In genomic region chr3L:3785688-3786087, dm6 we compare ENCODE assay signal across 4 fruit fly cellular contexts.
A peak's percentile ranks its signal among the peaks of the same experiment; 100 is the strongest.
TF ChIP-seq lines count a peak whose summit lies in the region.

No protein-coding gene starts in this region.

- no peak for TF ChIP-seq CTCF in whole organism, embryonic (GFP tag; optimal IDR thresholded peaks at IDR 0.05; lab: Kevin White, UChicago)

TF ChIP-seq in whole organism, embryonic, 481 proteins besides CTCF, POLR2A, EP300 and RAD21 (continues in another document):
- TF ChIP-seq Hr51 (GFP tag; optimal IDR thresholded peaks at IDR 0.05; lab: Kevin White, UChicago) (peak in 1 of 2 experiments; percentile 19), CG12391 (tag; optimal IDR thresholded peaks at IDR 0.05; lab: Kevin White, UChicago) (peak; percentile 18), CG4820 (GFP tag; optimal IDR thresholded peaks at IDR 0.05; lab: Kevin White, UChicago) (no peak), Gsc (GFP tag; IDR thresholded peaks at IDR 0.05; lab: Robert Waterston, UW) (no peak), Usf (GFP tag; optimal IDR thresholded peaks at IDR 0.05; lab: Kevin White, UChicago) (no peak), dmrt99B (tag; optimal IDR thresholded peaks at IDR 0.05; lab: Kevin White, UChicago) (peak; percentile 24), tin (GFP tag; optimal IDR thresholded peaks at IDR 0.05; lab: Kevin White, UChicago) (no peak), vfl (GFP tag; optimal IDR thresholded peaks at IDR 0.05; lab: Kevin White, UChicago) (no peak), CG3163 (GFP tag; optimal IDR thresholded peaks at IDR 0.05; lab: Kevin White, UChicago) (no peak), CG13624 (GFP tag; optimal IDR thresholded peaks at IDR 0.05; lab: Kevin White, UChicago) (no peak), CG17361 (GFP tag; IDR thresholded peaks at IDR 0.05; lab: Robert Waterston, UW) (no peak), ci (GFP tag; IDR thresholded peaks at IDR 0.05; lab: Robert Waterston, UW) (peak; percentile 72; the same call in 2 of the 3 replicates), CG14441 (GFP tag; IDR thresholded peaks at IDR 0.05; lab: Robert Waterston, UW) (peak; percentile 71), CG10959 (GFP tag; IDR thresholded peaks at IDR 0.05; lab: Robert Waterston, UW) (no peak), H15 (GFP tag; IDR thresholded peaks at IDR 0.05; lab: Robert Waterston, UW) (peak; percentile 49; the same call in 1 of the 3 replicates), CG32532 (GFP tag; IDR thresholded peaks at IDR 0.05; lab: Robert Waterston, UW) (peak; percentile 38; the same call in 1 of the 2 replicates), CG12071 (GFP tag; optimal IDR thresholded peaks at IDR 0.05; lab: Kevin White, UChicago) (no peak), dimm (GFP tag; IDR thresholded peaks at IDR 0.05; lab: Robert Waterston, UW) (no peak), ara (GFP tag; IDR thresholded peaks at IDR 0.05; lab: Robert Waterston, UW) (peak; percentile 67), CG4730 (GFP tag; IDR thresholded peaks at IDR 0.05; lab: Robert Waterston, UW) (0 out of 2 replicates have a peak, but pooled peaks have one; percentile 36), run (tag; optimal IDR thresholded peaks at IDR 0.05; lab: Kevin White, UChicago) (no peak), ken (GFP tag; IDR thresholded peaks at IDR 0.05; lab: Robert Waterston, UW) (peak; percentile 53; the same call in 1 of the 3 replicates)

TF ChIP-seq in whole organism, prepupa, 60 proteins besides CTCF, POLR2A, EP300 and RAD21 (continues in another document):
- TF ChIP-seq eg (GFP tag; IDR thresholded peaks at IDR 0.05; lab: Robert Waterston, UW) (peak; percentile 27; the same call in 1 of the 3 replicates), Met (GFP tag; optimal IDR thresholded peaks at IDR 0.05; lab: Kevin White, UChicago) (peak; percentile 57), cyc (GFP tag; optimal IDR thresholded peaks at IDR 0.05; lab: Kevin White, UChicago) (peak; percentile 54), CG15336 (GFP tag; IDR thresholded peaks at IDR 0.05; lab: Robert Waterston, UW) (no peak), CG10669 (GFP tag; optimal IDR thresholded peaks at IDR 0.05; lab: Kevin White, UChicago) (no peak), CG8319 (GFP tag; optimal IDR thresholded peaks at IDR 0.05; lab: Kevin White, UChicago) (peak; percentile 21), achi (GFP tag; optimal IDR thresholded peaks at IDR 0.05; lab: Kevin White, UChicago) (peak; percentile 42), fd59A (GFP tag; optimal IDR thresholded peaks at IDR 0.05; lab: Kevin White, UChicago) (peak; percentile 14), topi (GFP tag; optimal IDR thresholded peaks at IDR 0.05; lab: Kevin White, UChicago) (peak; percentile 22), CG4318 (GFP tag; optimal IDR thresholded peaks at IDR 0.05; lab: Kevin White, UChicago) (peak; percentile 58), CG10631 (GFP tag; optimal IDR thresholded peaks at IDR 0.05; lab: Kevin White, UChicago) (peak; percentile 32), Hr39 (GFP tag; optimal IDR thresholded peaks at IDR 0.05; lab: Kevin White, UChicago) (peak; percentile 71), spab (GFP tag; optimal IDR thresholded peaks at IDR 0.05; lab: Kevin White, UChicago) (no peak), CG1621 (tag; optimal IDR thresholded peaks at IDR 0.05; lab: Kevin White, UChicago) (no peak), Hr4 (GFP tag; optimal IDR thresholded peaks at IDR 0.05; lab: Kevin White, UChicago) (peak; percentile 8), CG32006 (GFP tag; optimal IDR thresholded peaks at IDR 0.05; lab: Kevin White, UChicago) (peak; percentile 36), Eip75B (GFP tag; optimal IDR thresholded peaks at IDR 0.05; lab: Kevin White, UChicago) (peak; percentile 38), CG3032 (tag; optimal IDR thresholded peaks at IDR 0.05; lab: Kevin White, UChicago) (no peak), CG34406 (GFP tag; optimal IDR thresholded peaks at IDR 0.05; lab: Kevin White, UChicago) (no peak), CG6792 (GFP tag; optimal IDR thresholded peaks at IDR 0.05; lab: Kevin White, UChicago) (peak; percentile 41), esn (GFP tag; optimal IDR thresholded peaks at IDR 0.05; lab: Kevin White, UChicago) (peak; percentile 23), Eip93F (GFP tag; optimal IDR thresholded peaks at IDR 0.05; lab: Kevin White, UChicago) (no peak), Eip78C (GFP tag; lab: Kevin White, UChicago) (peak; percentile 77), pdm3 (GFP tag; optimal IDR thresholded peaks at IDR 0.05; lab: Kevin White, UChicago) (peak; percentile 36)

TF ChIP-seq in whole organism, pupa, 21 proteins besides CTCF, POLR2A, EP300 and RAD21:
- TF ChIP-seq CG14655 (GFP tag; optimal IDR thresholded peaks at IDR 0.05; lab: Kevin White, UChicago): peak; percentile 24
- peak; percentile 7 for TF ChIP-seq CG9948 (tag; optimal IDR thresholded peaks at IDR 0.05; lab: Kevin White, UChicago)
- TF ChIP-seq Ets98B (GFP tag; IDR thresholded peaks at IDR 0.05; lab: Robert Waterston, UW): peak; percentile 30; the same call in 1 of the 2 replicates
- TF ChIP-seq CG32121 (GFP tag; IDR thresholded peaks at IDR 0.05; lab: Robert Waterston, UW): no peak

TF ChIP-seq in whole organism, wandering third instar larva, 38 proteins besides CTCF, POLR2A, EP300 and RAD21:
- TF ChIP-seq CG32264 (GFP tag; optimal IDR thresholded peaks at IDR 0.05; lab: Kevin White, UChicago) (peak; percentile 38), foxo (GFP tag; optimal IDR thresholded peaks at IDR 0.05; lab: Kevin White, UChicago) (peak in 1 of 2 experiments; percentile 30), Jra (GFP tag; optimal IDR thresholded peaks at IDR 0.05; lab: Kevin White, UChicago) (no peak), usp (GFP tag; optimal IDR thresholded peaks at IDR 0.05; lab: Kevin White, UChicago) (no peak), lola (GFP tag; optimal IDR thresholded peaks at IDR 0.05; lab: Kevin White, UChicago) (no peak), Dif (GFP tag; optimal IDR thresholded peaks at IDR 0.05; lab: Kevin White, UChicago; ENCODE audit: partially characterized antibody) (no peak), CrebA (GFP tag; optimal IDR thresholded peaks at IDR 0.05; lab: Kevin White, UChicago; ENCODE audit: borderline replicate concordance) (no peak), brk (GFP tag; optimal IDR thresholded peaks at IDR 0.05; lab: Kevin White, UChicago) (no peak), Mio (GFP tag; optimal IDR thresholded peaks at IDR 0.05; lab: Kevin White, UChicago) (no peak), CG9705 (GFP tag; optimal IDR thresholded peaks at IDR 0.05; lab: Kevin White, UChicago) (no peak), HLH106 (tag; optimal IDR thresholded peaks at IDR 0.05; lab: Kevin White, UChicago) (peak; percentile 13), OdsH (GFP tag; optimal IDR thresholded peaks at IDR 0.05; lab: Kevin White, UChicago) (peak; percentile 15), ey (GFP tag; optimal IDR thresholded peaks at IDR 0.05; lab: Kevin White, UChicago) (peak; percentile 34), fru (GFP tag; optimal IDR thresholded peaks at IDR 0.05; lab: Kevin White, UChicago) (peak; percentile 23), dmrt93B (GFP tag; optimal IDR thresholded peaks at IDR 0.05; lab: Kevin White, UChicago) (no peak), Rel (GFP tag; optimal IDR thresholded peaks at IDR 0.05; lab: Kevin White, UChicago) (no peak), Rel (tag; optimal IDR thresholded peaks at IDR 0.05; lab: Kevin White, UChicago) (peak; percentile 60), sv (GFP tag; optimal IDR thresholded peaks at IDR 0.05; lab: Kevin White, UChicago) (no peak), br (GFP tag; optimal IDR thresholded peaks at IDR 0.05; lab: Kevin White, UChicago) (peak; percentile 15), N (GFP tag; optimal IDR thresholded peaks at IDR 0.05; lab: Kevin White, UChicago) (no peak), Abd-B (GFP tag; optimal IDR thresholded peaks at IDR 0.05; lab: Kevin White, UChicago) (no peak), h (GFP tag; optimal IDR thresholded peaks at IDR 0.05; lab: Kevin White, UChicago) (no peak), rgr (GFP tag; optimal IDR thresholded peaks at IDR 0.05; lab: Kevin White, UChicago) (peak; percentile 12)

Comparison
In these comparisons a context has a peak if more than half of its experiments do, and no peak if none do; other contexts are left out.
1. Of the 7 proteins assayed by ChIP-seq in both whole organism, embryonic and whole organism, prepupa: peak only in whole organism, embryonic: Gug; only in whole organism, prepupa: Hr39; in both: Sox102F; in neither: 4.